Worm (Caenorhabditis elegans) whole organism, L2 larva: Measurements from ENCODE around the gene Y37E11B.5.

Experiments
- lin-39 ChIP-seq: fragments of 150-350 bp; optimal IDR thresholded peaks from 2 replicates; lab custom pipeline; 2014; ENCODE audit warnings: missing biosample characterization, missing genetic modification reagents, missing genetic modification characterization
- nhr-12 ChIP-seq: fragments of 150-350 bp; optimal IDR thresholded peaks from 2 replicates; lab custom pipeline; 2014; ENCODE audit warnings: missing biosample characterization, missing genetic modification characterization
- nhr-237 ChIP-seq: fragments of 150-350 bp; optimal IDR thresholded peaks from 2 replicates; lab custom pipeline; 2014; ENCODE audit warnings: missing biosample characterization, missing genetic modification characterization

DNA sequence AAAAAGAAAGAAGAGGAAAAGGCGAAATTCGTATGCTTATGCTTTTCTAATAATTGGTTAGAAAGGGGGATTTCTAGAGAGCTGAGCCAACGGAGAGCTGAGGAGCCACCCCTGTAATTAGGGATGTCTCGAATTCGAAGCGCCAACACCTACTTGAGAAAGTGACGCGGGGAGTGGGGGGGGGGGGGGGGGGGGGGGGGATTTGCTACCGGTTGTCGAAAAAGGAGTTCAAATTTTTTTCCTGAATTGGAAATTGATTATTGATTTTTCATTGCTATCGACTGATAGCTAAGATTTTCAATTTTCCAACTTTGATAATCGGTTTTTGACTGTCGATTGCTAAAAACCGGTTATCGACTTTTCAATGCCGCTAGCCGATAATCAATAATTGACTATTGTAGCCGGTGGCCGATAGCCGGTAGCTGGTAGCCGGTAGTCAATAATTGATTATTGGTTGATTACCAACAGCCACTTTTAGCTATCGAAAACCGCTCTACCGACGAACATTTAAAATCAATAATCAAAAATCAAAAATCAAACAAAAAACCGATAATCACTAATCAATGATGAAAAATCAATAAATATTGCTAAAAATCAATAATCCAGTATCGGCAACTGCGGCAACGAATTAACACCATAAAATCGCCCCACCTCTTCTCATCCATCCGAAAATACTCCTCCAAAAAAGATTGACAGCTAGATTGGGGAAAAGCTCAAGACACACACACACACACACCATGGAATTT, 30.7 kb upstream of the Y37E11B.5 start:
- no peak for TF ChIP-seq lin-39 (tag; lab: Kevin White, UChicago)
- TF ChIP-seq nhr-237 (tag; lab: Kevin White, UChicago): no peak
- TF ChIP-seq nhr-12 (tag; lab: Kevin White, UChicago): no peak
